Worm (Caenorhabditis elegans): ENCODE measurements around the gene str-9.

The str-9 gene

DNA sequence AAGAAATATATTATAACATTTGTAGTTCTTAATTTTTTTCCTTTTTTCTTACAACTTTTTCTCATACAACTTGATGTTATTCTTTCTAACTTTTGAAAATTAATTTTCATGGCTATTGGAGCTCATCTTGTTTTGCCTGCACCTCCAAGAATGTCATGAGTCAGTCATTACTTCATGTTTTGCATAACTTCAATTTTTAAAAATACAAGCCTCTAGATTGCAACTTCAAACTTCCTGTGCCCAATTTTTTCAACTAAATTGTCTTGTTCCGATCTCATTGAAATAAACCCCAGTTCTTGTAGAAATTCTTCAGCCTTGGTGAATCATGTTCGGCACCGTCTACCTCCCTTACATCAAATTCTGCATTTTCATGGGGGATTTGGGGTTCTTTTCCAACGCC lies at the start of gene str-9:
TSS of gene str-9 (plus strand) at position 301 of the 400 bp plus-strand sequence.
- TF ChIP-seq him-1 (tag; optimal IDR thresholded peaks at IDR 0.05) (no peak), W03F9.2 (tag; optimal IDR thresholded peaks at IDR 0.05) (no peak), dao-5 (tag; optimal IDR thresholded peaks at IDR 0.05) (no peak)

- TF ChIP-seq him-1 (tag; optimal IDR thresholded peaks at IDR 0.05) = no peak
- no peak for TF ChIP-seq dao-5 (tag; optimal IDR thresholded peaks at IDR 0.05)
- no peak for TF ChIP-seq W03F9.2 (tag; optimal IDR thresholded peaks at IDR 0.05)
Measured at ce11 chrV:15710401-15710800, 48.1 kb upstream of the str-9 start, which contains the start of gene Y6E2A.1. Gene Y6E2A.1 (minus strand): TSS chrV:15710501.

- no peak for TF ChIP-seq him-1 (tag; optimal IDR thresholded peaks at IDR 0.05)
- no peak for TF ChIP-seq W03F9.2 (tag; optimal IDR thresholded peaks at IDR 0.05)
- no peak for TF ChIP-seq dao-5 (tag; optimal IDR thresholded peaks at IDR 0.05)
Measured at ce11 chrV:15711898-15712297, 46.7 kb upstream of the str-9 start, which contains the start of gene str-101. Gene str-101 (minus strand): TSS chrV:15711998.

ce11 chrV:15712385-15712784 lies 46.2 kb upstream of the str-9 start:
- TF ChIP-seq dao-5 (tag; optimal IDR thresholded peaks at IDR 0.05) (no peak), him-1 (tag; optimal IDR thresholded peaks at IDR 0.05) (no peak), W03F9.2 (tag; optimal IDR thresholded peaks at IDR 0.05) (no peak)

DNA sequence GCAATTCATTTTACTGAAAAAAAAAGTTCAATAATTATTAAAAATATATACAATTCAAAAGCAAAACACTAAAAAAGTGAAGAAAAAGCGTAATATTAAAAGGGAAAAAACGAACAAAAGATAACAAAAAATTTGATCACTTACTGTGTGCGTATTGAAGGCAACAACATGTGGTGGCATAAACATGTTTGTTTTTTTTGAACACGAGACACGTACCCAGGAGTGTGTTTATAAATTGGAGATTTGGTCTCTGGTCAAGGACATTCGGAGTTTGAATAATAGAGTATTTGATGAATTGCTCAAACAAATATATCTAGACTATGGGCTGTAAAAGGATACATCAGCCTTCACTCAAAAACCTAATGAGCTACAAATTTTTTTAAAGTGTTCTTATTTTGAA lies 42.9 kb upstream of the str-9 start:
- TF ChIP-seq dao-5 (tag; optimal IDR thresholded peaks at IDR 0.05) (no peak), him-1 (tag; optimal IDR thresholded peaks at IDR 0.05) (no peak), W03F9.2 (tag; optimal IDR thresholded peaks at IDR 0.05) (no peak)

ce11 chrV:15716679-15717078 lies 41.9 kb upstream of the str-9 start, which contains the start of gene Y6E2A.4:
Gene Y6E2A.4 (minus strand): TSS chrV:15716779.
- TF ChIP-seq him-1 (tag; optimal IDR thresholded peaks at IDR 0.05) = no peak
- TF ChIP-seq W03F9.2 (tag; optimal IDR thresholded peaks at IDR 0.05) = no peak
- TF ChIP-seq dao-5 (tag; optimal IDR thresholded peaks at IDR 0.05) = no peak

DNA sequence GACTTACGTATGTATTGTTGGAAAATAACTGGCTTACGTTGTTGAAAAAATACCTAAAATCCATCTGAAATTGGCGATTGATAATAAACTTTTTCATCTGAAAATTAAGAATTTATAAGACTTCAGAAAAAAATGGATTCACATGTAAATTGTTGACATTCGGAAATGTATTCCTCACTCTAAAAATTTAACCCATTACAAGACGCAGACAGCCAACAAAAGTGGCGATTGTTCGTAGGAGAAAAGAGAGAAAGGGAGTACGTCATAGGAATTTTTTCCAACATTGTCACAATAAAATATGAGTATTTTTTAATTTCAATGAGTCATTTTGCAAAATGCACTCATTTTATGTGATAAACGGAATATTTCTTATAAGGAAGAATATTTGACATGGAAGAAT lies 40.0 kb upstream of the str-9 start, which contains the start of gene Y6E2A.5:
TSS of gene Y6E2A.5 (minus strand) at position 101 of the 400 bp plus-strand sequence.
- no peak for TF ChIP-seq W03F9.2 (tag; optimal IDR thresholded peaks at IDR 0.05)
- no peak for TF ChIP-seq him-1 (tag; optimal IDR thresholded peaks at IDR 0.05)
- no peak for TF ChIP-seq dao-5 (tag; optimal IDR thresholded peaks at IDR 0.05)

DNA sequence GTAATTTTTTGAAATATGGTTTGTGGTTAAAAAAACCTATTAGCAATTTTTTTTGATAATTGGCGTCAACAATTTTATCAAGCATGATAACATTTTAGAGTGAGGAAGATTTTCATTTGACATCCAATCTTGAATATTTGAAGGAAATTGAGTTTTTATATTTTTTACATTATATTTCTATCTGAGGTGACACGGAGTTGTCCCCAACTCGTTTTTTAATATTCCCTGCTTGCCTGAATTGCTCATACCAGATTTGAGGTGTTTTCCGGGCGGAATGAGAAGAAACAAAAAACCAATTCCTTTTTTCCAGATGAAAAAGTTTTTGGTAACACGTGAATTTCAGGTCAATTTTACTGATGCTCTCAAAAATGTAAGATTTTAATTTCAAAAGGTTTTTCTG lies 39.0 kb upstream of the str-9 start, which contains the start of gene Y6E2A.7:
TSS of gene Y6E2A.7 (plus strand) at position 301 of the 400 bp plus-strand sequence.
- TF ChIP-seq dao-5 (tag; optimal IDR thresholded peaks at IDR 0.05) = no peak
- no peak for TF ChIP-seq him-1 (tag; optimal IDR thresholded peaks at IDR 0.05)
- no peak for TF ChIP-seq W03F9.2 (tag; optimal IDR thresholded peaks at IDR 0.05)

ce11 chrV:15721431-15721830 lies 37.1 kb upstream of the str-9 start:
- no peak for TF ChIP-seq dao-5 (tag; optimal IDR thresholded peaks at IDR 0.05)

- TF ChIP-seq W03F9.2 (tag; optimal IDR thresholded peaks at IDR 0.05) (no peak), him-1 (tag; optimal IDR thresholded peaks at IDR 0.05) (no peak), dao-5 (tag; optimal IDR thresholded peaks at IDR 0.05) (no peak)
Measured at ce11 chrV:15721888-15722287, 36.7 kb upstream of the str-9 start, which contains the start of gene srh-140. Gene srh-140 (plus strand): TSS chrV:15722188.

DNA sequence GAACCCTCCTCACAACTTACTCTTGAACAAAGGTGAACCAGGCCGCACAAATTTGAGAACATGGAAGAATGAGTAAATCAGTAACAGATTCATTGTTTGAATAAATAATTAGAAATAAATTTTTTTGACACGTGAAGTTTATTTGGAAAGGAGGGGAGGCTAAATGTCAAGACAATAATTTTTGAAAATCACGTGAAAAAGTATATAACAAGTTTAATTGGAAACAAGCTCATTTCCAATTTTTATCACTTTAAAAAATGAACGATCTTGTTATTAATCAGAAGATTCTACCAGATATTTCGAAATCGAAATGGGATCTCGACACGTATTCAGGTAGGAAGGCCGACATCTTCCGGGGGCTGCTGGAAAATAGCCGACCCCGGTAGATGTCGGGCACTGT lies 31.9 kb upstream of the str-9 start, which contains the start of the genes irld-57 and sfxn-1.3:
TSS of gene irld-57 (minus strand) at position 101 of the 400 bp plus-strand sequence.
TSS of gene sfxn-1.3 (plus strand) at position 232 of the 400 bp plus-strand sequence.
- TF ChIP-seq W03F9.2 (tag; optimal IDR thresholded peaks at IDR 0.05) (no peak), dao-5 (tag; optimal IDR thresholded peaks at IDR 0.05) (no peak), him-1 (tag; optimal IDR thresholded peaks at IDR 0.05) (no peak)

ce11 chrV:15730459-15730858 lies 28.1 kb upstream of the str-9 start, which contains the start of gene Y6E2A.10:
Gene Y6E2A.10 (minus strand): TSS chrV:15730559.
- TF ChIP-seq W03F9.2 (tag; optimal IDR thresholded peaks at IDR 0.05) (no peak), him-1 (tag; optimal IDR thresholded peaks at IDR 0.05) (no peak), dao-5 (tag; optimal IDR thresholded peaks at IDR 0.05) (no peak)

- TF ChIP-seq W03F9.2 (tag; optimal IDR thresholded peaks at IDR 0.05) = no peak
- TF ChIP-seq dao-5 (tag; optimal IDR thresholded peaks at IDR 0.05) = no peak
- TF ChIP-seq him-1 (tag; optimal IDR thresholded peaks at IDR 0.05) = no peak
Measured at ce11 chrV:15732209-15732608, 26.3 kb upstream of the str-9 start, which contains the start of gene str-38. Gene str-38 (minus strand): TSS chrV:15732309.

DNA sequence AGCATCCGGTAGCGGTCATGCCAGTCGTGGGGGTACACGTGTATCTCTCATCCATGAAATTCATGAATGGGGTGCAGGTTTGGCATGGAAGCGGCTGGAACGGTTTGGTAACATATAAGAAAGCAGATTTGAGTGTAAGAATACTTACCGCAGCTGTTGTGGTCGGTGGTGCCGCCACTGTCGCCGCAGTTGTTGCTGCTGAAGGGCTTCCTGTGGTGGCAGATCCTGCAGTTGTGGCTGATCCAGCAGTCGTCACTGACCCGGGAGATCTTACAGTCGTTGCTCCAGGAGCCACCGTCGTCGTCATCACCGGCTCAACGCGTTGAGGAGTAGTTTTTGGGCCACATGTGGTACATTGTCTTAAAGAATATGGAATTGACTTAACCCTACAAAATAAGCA lies 25.5 kb upstream of the str-9 start:
- TF ChIP-seq him-1 (tag; optimal IDR thresholded peaks at IDR 0.05) (no peak), dao-5 (tag; optimal IDR thresholded peaks at IDR 0.05) (no peak), W03F9.2 (tag; optimal IDR thresholded peaks at IDR 0.05) (no peak)

ce11 chrV:15733568-15733967 lies 25.0 kb upstream of the str-9 start, which contains the start of gene T23D5.3:
Gene T23D5.3 (minus strand): TSS chrV:15733668.
- TF ChIP-seq him-1 (tag; optimal IDR thresholded peaks at IDR 0.05) (no peak), W03F9.2 (tag; optimal IDR thresholded peaks at IDR 0.05) (no peak), dao-5 (tag; optimal IDR thresholded peaks at IDR 0.05) (no peak)
